Fruit fly (Drosophila melanogaster): ENCODE data around the gene SmydA-3.

Gene SmydA-3

DNA sequence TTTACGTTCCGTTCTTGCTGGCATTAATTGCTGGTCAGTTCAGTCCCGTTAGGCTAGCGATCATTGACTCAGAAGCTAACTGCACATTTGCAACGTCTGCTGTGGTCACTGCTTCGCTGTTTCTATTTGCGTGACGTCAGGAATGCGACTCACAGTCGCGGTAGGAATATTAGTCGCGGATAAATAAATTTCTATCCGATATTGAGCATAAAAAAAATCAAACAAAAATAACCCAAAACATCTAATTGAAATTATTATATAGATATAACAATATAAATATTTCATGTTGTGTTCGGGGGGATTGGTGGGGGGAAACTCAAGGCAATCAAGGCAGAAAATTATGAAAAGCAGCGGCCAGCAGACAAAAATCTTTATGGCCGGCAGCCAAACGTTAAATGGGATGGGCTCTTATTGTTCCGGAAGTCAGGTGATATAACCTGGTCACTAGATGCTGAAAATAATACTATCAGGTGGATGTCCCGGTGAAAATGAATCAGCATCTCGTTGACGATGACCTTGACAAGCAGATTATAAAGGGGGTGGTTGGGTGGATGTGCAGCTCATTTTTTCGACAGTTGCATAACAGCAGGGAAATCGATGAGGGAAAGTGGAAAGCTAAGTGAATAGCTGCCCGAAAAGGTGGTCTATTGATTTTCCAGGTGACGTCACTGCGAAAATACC, at the start of gene SmydA-3:
Gene SmydA-3, plus strand, starts transcription at position 631 of the 681 bp plus-strand sequence.
- TF ChIP-seq CG10348 (GFP tag; IDR thresholded peaks at IDR 0.05) (no peak), CG34367 (tag; optimal IDR thresholded peaks at IDR 0.05) (no peak), CG17806 (tag; optimal IDR thresholded peaks at IDR 0.05) (peak; percentile 7), Snoo (tag; optimal IDR thresholded peaks at IDR 0.05) (no peak), gl (tag; optimal IDR thresholded peaks at IDR 0.05) (no peak), CG32121 (GFP tag; IDR thresholded peaks at IDR 0.05) (peak; percentile 73), rn (GFP tag; IDR thresholded peaks at IDR 0.05) (peak; percentile 40; the same call in 1 of the 2 replicates), CG8159 (tag; optimal IDR thresholded peaks at IDR 0.05) (peak; percentile 5), D1 (tag; optimal IDR thresholded peaks at IDR 0.05) (no peak), fd96Ca (GFP tag; IDR thresholded peaks at IDR 0.05) (peak; percentile 70), CG14655 (GFP tag; optimal IDR thresholded peaks at IDR 0.05) (no peak), Pif1B (GFP tag; optimal IDR thresholded peaks at IDR 0.05) (no peak), CG12605 (GFP tag; IDR thresholded peaks at IDR 0.05) (peak; percentile 73), CG4496 (GFP tag; IDR thresholded peaks at IDR 0.05) (peak; percentile 82), CG8301 (tag; optimal IDR thresholded peaks at IDR 0.05) (peak; percentile 68), EcR (GFP tag; optimal IDR thresholded peaks at IDR 0.05) (no peak), CG15710 (tag; optimal IDR thresholded peaks at IDR 0.05) (peak; percentile 14), CG9948 (tag; optimal IDR thresholded peaks at IDR 0.05) (no peak), Pif1A (GFP tag; optimal IDR thresholded peaks at IDR 0.05) (no peak), Ets98B (GFP tag; IDR thresholded peaks at IDR 0.05) (peak; percentile 82), CG13204 (GFP tag; optimal IDR thresholded peaks at IDR 0.05) (no peak)

DNA sequence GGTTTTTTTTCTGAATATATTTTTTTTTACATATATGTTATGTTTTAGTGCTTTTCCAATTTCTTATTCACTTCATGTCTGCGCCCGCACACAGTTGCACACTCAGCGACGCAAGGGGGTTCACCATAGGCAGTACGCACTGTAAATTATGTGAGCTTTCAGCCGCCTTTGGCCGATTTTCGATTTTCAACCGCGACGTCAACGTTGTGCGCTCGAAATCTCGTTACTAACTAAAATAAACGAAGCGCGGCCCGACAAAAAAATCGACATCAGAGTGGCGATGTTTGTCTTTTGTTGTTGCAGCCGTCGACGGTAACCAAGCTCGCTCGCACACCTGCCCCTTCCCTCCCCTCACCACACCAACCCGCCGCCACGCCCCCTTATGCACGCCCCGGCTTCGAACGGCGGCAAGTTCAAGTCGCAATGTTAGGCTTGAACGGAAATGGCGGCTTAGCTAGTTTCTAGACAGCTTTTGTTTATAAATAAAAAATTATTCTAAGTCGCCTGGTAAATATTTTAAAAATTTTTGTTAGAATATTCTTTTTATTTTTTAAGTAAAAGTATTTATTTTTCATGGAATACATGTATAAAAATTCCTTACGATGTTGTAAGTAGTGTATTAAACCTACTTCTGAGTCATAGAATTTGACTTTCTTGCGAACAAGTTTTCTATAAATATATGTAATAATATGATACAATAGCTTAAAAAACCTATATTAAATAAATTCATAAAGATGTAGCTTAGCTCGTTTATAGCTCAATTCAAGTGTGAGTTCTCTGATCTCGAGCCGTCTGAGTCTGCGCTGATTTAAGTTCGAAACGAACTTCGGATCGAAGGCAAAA, 48.8 kb upstream of the SmydA-3 start, which contains the start of gene CG31869:
Gene CG31869, minus strand, starts transcription at position 233 of the 843 bp plus-strand sequence.
- TF ChIP-seq fd96Ca (GFP tag; IDR thresholded peaks at IDR 0.05) (peak; percentile 63; the same call in 1 of the 3 replicates), rn (GFP tag; IDR thresholded peaks at IDR 0.05) (0 out of 2 replicates have a peak, but pooled peaks have one; percentile 14), CG15710 (tag; optimal IDR thresholded peaks at IDR 0.05) (no peak), Snoo (tag; optimal IDR thresholded peaks at IDR 0.05) (no peak), Ets98B (GFP tag; IDR thresholded peaks at IDR 0.05) (peak; percentile 43; the same call in 1 of the 2 replicates), gl (tag; optimal IDR thresholded peaks at IDR 0.05) (peak; percentile 4), Pif1A (GFP tag; optimal IDR thresholded peaks at IDR 0.05) (peak; percentile 30), CG4496 (GFP tag; IDR thresholded peaks at IDR 0.05) (peak; percentile 63; the same call in 2 of the 3 replicates), CG9948 (tag; optimal IDR thresholded peaks at IDR 0.05) (peak; percentile 7), EcR (GFP tag; optimal IDR thresholded peaks at IDR 0.05) (no peak), CG17806 (tag; optimal IDR thresholded peaks at IDR 0.05) (peak; percentile 7), CG13204 (GFP tag; optimal IDR thresholded peaks at IDR 0.05) (peak; percentile 78), CG12605 (GFP tag; IDR thresholded peaks at IDR 0.05) (no peak), CG8159 (tag; optimal IDR thresholded peaks at IDR 0.05) (peak; percentile 6), CG34367 (tag; optimal IDR thresholded peaks at IDR 0.05) (peak; percentile 10), CG8301 (tag; optimal IDR thresholded peaks at IDR 0.05) (no peak), Pif1B (GFP tag; optimal IDR thresholded peaks at IDR 0.05) (peak; percentile 19), CG14655 (GFP tag; optimal IDR thresholded peaks at IDR 0.05) (peak; percentile 11), CG10348 (GFP tag; IDR thresholded peaks at IDR 0.05) (no peak), D1 (tag; optimal IDR thresholded peaks at IDR 0.05) (no peak), CG32121 (GFP tag; IDR thresholded peaks at IDR 0.05) (peak; percentile 52)

DNA sequence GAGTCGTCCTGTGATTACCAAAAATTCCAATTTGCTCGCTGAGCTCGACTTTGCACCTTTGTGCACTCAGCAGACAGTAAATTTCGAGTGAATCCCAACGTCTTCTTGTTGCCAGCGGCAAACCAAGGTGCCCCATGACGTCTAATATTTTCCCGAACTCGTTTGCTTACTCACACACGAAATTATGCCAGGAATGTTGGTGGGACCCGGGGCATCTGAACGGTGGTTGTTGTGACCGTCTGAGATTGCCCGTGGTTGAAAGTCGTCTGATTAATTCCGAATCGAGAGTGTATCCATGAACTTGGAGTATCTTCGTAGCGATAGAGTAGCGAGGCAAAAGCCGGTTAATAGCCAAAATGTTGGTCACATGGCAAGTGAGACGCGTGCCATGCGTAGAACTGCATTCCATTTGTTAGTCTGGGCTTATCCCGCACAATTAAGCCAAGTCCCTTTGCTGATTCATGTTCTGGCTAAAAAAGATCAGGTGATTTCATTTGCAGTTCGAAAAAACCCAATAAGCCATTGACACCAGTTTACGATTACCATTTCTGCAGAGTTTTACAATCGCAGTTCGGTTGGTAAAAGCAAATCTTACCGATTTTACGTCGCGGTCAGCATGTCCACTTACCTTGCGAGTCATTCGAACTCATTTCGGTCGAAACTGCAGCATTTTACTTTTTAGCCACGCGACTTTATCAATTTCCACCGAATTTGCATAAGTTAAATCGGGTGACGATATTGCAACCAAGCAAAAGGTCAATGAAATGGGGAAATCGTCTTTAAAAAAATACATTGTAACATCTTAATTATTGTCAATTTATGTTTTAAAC, 47.8 kb upstream of the SmydA-3 start:
- no peak for TF ChIP-seq CG17806 (tag; optimal IDR thresholded peaks at IDR 0.05)
- TF ChIP-seq CG12605 (GFP tag; IDR thresholded peaks at IDR 0.05) = no peak
- no peak for TF ChIP-seq rn (GFP tag; IDR thresholded peaks at IDR 0.05)
- no peak for TF ChIP-seq CG34367 (tag; optimal IDR thresholded peaks at IDR 0.05)
- TF ChIP-seq D1 (tag; optimal IDR thresholded peaks at IDR 0.05) = no peak
- TF ChIP-seq fd96Ca (GFP tag; IDR thresholded peaks at IDR 0.05) = no peak
- no peak for TF ChIP-seq CG4496 (GFP tag; IDR thresholded peaks at IDR 0.05)
- TF ChIP-seq CG8159 (tag; optimal IDR thresholded peaks at IDR 0.05) = no peak
- no peak for TF ChIP-seq CG32121 (GFP tag; IDR thresholded peaks at IDR 0.05)
- TF ChIP-seq CG8301 (tag; optimal IDR thresholded peaks at IDR 0.05) = no peak
- TF ChIP-seq CG15710 (tag; optimal IDR thresholded peaks at IDR 0.05) = no peak
- TF ChIP-seq Ets98B (GFP tag; IDR thresholded peaks at IDR 0.05) = no peak
- no peak for TF ChIP-seq CG9948 (tag; optimal IDR thresholded peaks at IDR 0.05)
- no peak for TF ChIP-seq CG10348 (GFP tag; IDR thresholded peaks at IDR 0.05)
- TF ChIP-seq CG13204 (GFP tag; optimal IDR thresholded peaks at IDR 0.05) = no peak
- no peak for TF ChIP-seq CG14655 (GFP tag; optimal IDR thresholded peaks at IDR 0.05)
- no peak for TF ChIP-seq Snoo (tag; optimal IDR thresholded peaks at IDR 0.05)
- no peak for TF ChIP-seq gl (tag; optimal IDR thresholded peaks at IDR 0.05)

DNA sequence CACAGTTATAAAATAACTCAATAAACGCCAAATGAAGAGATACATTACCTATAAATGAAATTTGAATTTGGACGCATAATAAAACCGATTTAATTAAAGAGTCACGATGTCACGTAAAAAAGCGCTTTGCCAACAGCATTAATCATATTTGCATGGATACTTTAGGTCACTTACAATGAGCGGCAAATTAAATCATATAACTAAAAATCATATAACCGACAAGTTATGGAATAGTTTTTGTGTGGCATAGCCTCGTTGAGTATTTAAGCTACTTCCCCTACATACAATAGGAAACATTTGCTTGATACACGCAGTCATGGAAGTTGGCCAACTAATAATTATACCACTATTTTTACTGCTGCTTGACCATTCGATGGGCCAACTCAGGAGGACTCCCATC, 31.1 kb upstream of the SmydA-3 start, which contains the start of gene CG6508:
Gene CG6508, plus strand, starts transcription at position 301 of the 400 bp plus-strand sequence.
- no peak for TF ChIP-seq CG8301 (tag; optimal IDR thresholded peaks at IDR 0.05)
- no peak for TF ChIP-seq CG10348 (GFP tag; IDR thresholded peaks at IDR 0.05)
- no peak for TF ChIP-seq Pif1B (GFP tag; optimal IDR thresholded peaks at IDR 0.05)
- TF ChIP-seq CG12605 (GFP tag; IDR thresholded peaks at IDR 0.05) = no peak
- no peak for TF ChIP-seq CG17806 (tag; optimal IDR thresholded peaks at IDR 0.05)
- no peak for TF ChIP-seq CG9948 (tag; optimal IDR thresholded peaks at IDR 0.05)
- TF ChIP-seq Ets98B (GFP tag; IDR thresholded peaks at IDR 0.05) = no peak
- TF ChIP-seq gl (tag; optimal IDR thresholded peaks at IDR 0.05) = no peak
- TF ChIP-seq CG14655 (GFP tag; optimal IDR thresholded peaks at IDR 0.05) = no peak
- TF ChIP-seq Snoo (tag; optimal IDR thresholded peaks at IDR 0.05) = no peak
- no peak for TF ChIP-seq fd96Ca (GFP tag; IDR thresholded peaks at IDR 0.05)

All from whole organism, pupa.